Worm (Caenorhabditis elegans): Measurements from ENCODE around the gene eef-1A.1.

DNA sequence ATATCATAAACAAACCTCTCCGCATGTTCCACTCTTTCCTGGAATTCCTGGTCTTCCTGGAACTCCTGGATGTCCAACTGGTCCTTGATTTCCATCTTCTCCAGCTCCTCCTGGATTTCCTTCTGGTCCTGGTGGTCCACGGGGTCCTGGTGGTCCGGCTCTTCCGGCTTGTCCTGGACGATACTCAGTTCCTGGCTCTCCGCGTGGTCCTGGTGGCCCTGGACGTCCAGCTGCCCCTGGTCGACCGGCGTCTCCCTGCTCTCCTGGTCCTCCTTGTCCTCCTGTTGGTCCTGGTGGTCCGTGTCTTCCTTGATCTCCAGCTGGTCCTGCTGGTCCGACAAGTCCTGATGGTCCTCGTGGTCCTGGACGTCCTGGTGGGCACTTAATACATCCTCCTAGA, 48.2 kb upstream of the eef-1A.1 start:
- TF ChIP-seq T22C8.4 (GFP tag; IDR thresholded peaks at IDR 0.05) (no peak), ztf-23 (GFP tag; IDR thresholded peaks at IDR 0.05) (no peak), med-1 (GFP tag; optimal IDR thresholded peaks at IDR 0.05; ENCODE audit: insufficient read depth) (no peak), flt-1 (GFP tag; IDR thresholded peaks at IDR 0.05) (no peak), klf-2 (GFP tag; conservative IDR thresholded peaks at IDR 0.05) (no peak), ztf-29 (GFP tag; IDR thresholded peaks at IDR 0.05) (no peak), cog-1 (tag; optimal IDR thresholded peaks at IDR 0.05) (no peak), ref-1 (GFP tag; conservative IDR thresholded peaks at IDR 0.05) (no peak)
